Worm (Caenorhabditis elegans): ENCODE measurements around the gene nca-2.

ce11 chrIII:5012460-5012859 lies 47.1 kb downstream of the nca-2 start:
- TF ChIP-seq ama-1 (optimal IDR thresholded peaks at IDR 0.05) (no peak), hlh-13 (GFP tag; optimal IDR thresholded peaks at IDR 0.05) (no peak), fkh-10 (GFP tag; optimal IDR thresholded peaks at IDR 0.05) (no peak), zip-5 (tag; optimal IDR thresholded peaks at IDR 0.05) (no peak), ceh-30 (tag; optimal IDR thresholded peaks at IDR 0.05) (no peak), T23F11.4 (GFP tag; optimal IDR thresholded peaks at IDR 0.05) (no peak), fax-1 (tag; optimal IDR thresholded peaks at IDR 0.05) (no peak), tbx-2 (tag; optimal IDR thresholded peaks at IDR 0.05) (no peak), pha-4 (tag; optimal IDR thresholded peaks at IDR 0.05) (no peak), ref-2 (tag; optimal IDR thresholded peaks at IDR 0.05) (no peak), ttx-3 (tag; optimal IDR thresholded peaks at IDR 0.05) (no peak), C38D4.7 (GFP tag; optimal IDR thresholded peaks at IDR 0.05) (no peak)

Measured in whole organism, late embryonic.